Worm (Caenorhabditis elegans) whole organism, young adult: Measurements from ENCODE around the gene Y43B11AL.1.

Experiments
- B0019.2 ChIP-seq: fragments of 200-800 bp; sonication (Bioruptor generic); conservative IDR thresholded peaks from 2 replicates; pipeline ENCODE4 v1.3.6; 2022; ENCODE audit warnings: missing genetic modification reagents, missing genetic modification characterization, missing compliant biosample characterization
- C06A6.2 ChIP-seq: fragments of 200-800 bp; sonication (Bioruptor generic); conservative IDR thresholded peaks from 2 replicates; pipeline ENCODE4 v1.3.6; 2022; ENCODE audit warnings: missing genetic modification characterization, missing compliant biosample characterization
- F22D6.2 ChIP-seq: sonication (generic microtip); optimal IDR thresholded peaks from 2 replicates; lab custom pipeline; 2016; ENCODE audit warnings: mild to moderate bottlenecking, missing genetic modification characterization, missing compliant biosample characterization
- F23B12.7 ChIP-seq: sonication (generic microtip); optimal IDR thresholded peaks from 2 replicates; lab custom pipeline; 2017; ENCODE audit warnings: missing genetic modification characterization, mild to moderate bottlenecking, missing compliant biosample characterization, antibody characterized with exemption, moderate library complexity; ENCODE audit not compliant: insufficient read depth
- F39B2.1 ChIP-seq: fragments of 200-800 bp; sonication (Bioruptor generic); IDR thresholded peaks from 2 replicates; pipeline ENCODE4 v1.3.6; 2022; ENCODE audit warnings: missing genetic modification reagents, missing genetic modification characterization, missing compliant biosample characterization
- F57A8.1 ChIP-seq: fragments of 200-800 bp; sonication (Bioruptor generic); optimal IDR thresholded peaks from 2 replicates; lab custom pipeline; 2018; ENCODE audit warnings: mild to moderate bottlenecking, missing genetic modification characterization, moderate library complexity, missing compliant biosample characterization
- K11D2.4 ChIP-seq: fragments of 200-800 bp; sonication (Bioruptor generic); IDR thresholded peaks from 2 replicates; pipeline ENCODE4 v1.3.6; 2022; ENCODE audit warnings: missing genetic modification reagents, missing genetic modification characterization, missing compliant biosample characterization
- K12H6.12 ChIP-seq: fragments of 200-800 bp; sonication (Bioruptor generic); optimal IDR thresholded peaks from 2 replicates; lab custom pipeline; 2018; ENCODE audit warnings: mild to moderate bottlenecking, missing genetic modification characterization, missing compliant biosample characterization
- T07F8.4 ChIP-seq: sonication (generic microtip); optimal IDR thresholded peaks from 2 replicates; lab custom pipeline; 2016; ENCODE audit warnings: mild to moderate bottlenecking, missing genetic modification characterization, moderate library complexity, missing compliant biosample characterization
- T26A5.8 ChIP-seq: sonication (generic microtip); optimal IDR thresholded peaks from 2 replicates; lab custom pipeline; 2016; ENCODE audit warnings: missing genetic modification characterization, missing compliant biosample characterization
- Y53F4B.3 ChIP-seq: fragments of 200-800 bp; sonication (Bioruptor generic); IDR thresholded peaks from 2 replicates; pipeline ENCODE4 v1.3.6; 2022; ENCODE audit warnings: missing genetic modification reagents, missing genetic modification characterization, missing compliant biosample characterization
- Y53G8AR.9 ChIP-seq: fragments of 200-800 bp; sonication (Bioruptor generic); conservative IDR thresholded peaks from 2 replicates; pipeline ENCODE4 v1.3.6; 2022; ENCODE audit warnings: missing genetic modification reagents, missing genetic modification characterization, missing compliant biosample characterization
- Y67H2A.10 ChIP-seq: fragments of 200-800 bp; sonication (Bioruptor generic); conservative IDR thresholded peaks from 2 replicates; pipeline ENCODE4 v1.3.6; 2022; ENCODE audit warnings: missing genetic modification reagents, missing genetic modification characterization, missing compliant biosample characterization
- Y95B8A.8 ChIP-seq: fragments of 200-800 bp; sonication (Bioruptor generic); IDR thresholded peaks from 2 replicates; pipeline ENCODE4 v1.3.6; 2022; ENCODE audit warnings: missing genetic modification reagents, missing genetic modification characterization, missing compliant biosample characterization
- ZK185.1 ChIP-seq: sonication (generic microtip); optimal IDR thresholded peaks from 2 replicates; lab custom pipeline; 2016; ENCODE audit warnings: mild to moderate bottlenecking, missing genetic modification characterization, missing compliant biosample characterization; ENCODE audit not compliant: poor library complexity, severe bottlenecking
- ama-1 ChIP-seq, 3 experiments: fragments of 150-350 bp in 1 of 3; sonication (generic microtip) in 2 of 3; optimal IDR thresholded peaks; 2 replicates each; lab custom pipeline; 2014 to 2018; ENCODE audit warnings: missing biosample characterization in 2 of 3, missing genetic modification characterization in 2 of 3, missing genetic modification reagents in 2 of 3
- aptf-2 ChIP-seq: fragments of 200-800 bp; sonication (Bioruptor generic); conservative IDR thresholded peaks from 2 replicates; pipeline ENCODE4 v1.3.6; 2022; ENCODE audit warnings: missing genetic modification reagents, missing genetic modification characterization, missing compliant biosample characterization
- aptf-3 ChIP-seq: fragments of 200-800 bp; sonication (Bioruptor generic); IDR thresholded peaks from 2 replicates; pipeline ENCODE4 v1.3.6; 2022; ENCODE audit warnings: missing genetic modification characterization, missing compliant biosample characterization
- attf-5 ChIP-seq: fragments of 200-800 bp; sonication (Bioruptor generic); optimal IDR thresholded peaks from 2 replicates; lab custom pipeline; 2018; ENCODE audit warnings: mild to moderate bottlenecking, missing genetic modification characterization, missing compliant biosample characterization
- attf-6 ChIP-seq: fragments of 200-800 bp; sonication (Bioruptor generic); IDR thresholded peaks from 2 replicates; pipeline ENCODE4 v1.3.6; 2022; ENCODE audit warnings: missing genetic modification reagents, missing genetic modification characterization, missing compliant biosample characterization
- ceh-58 ChIP-seq: fragments of 200-800 bp; sonication (Bioruptor generic); IDR thresholded peaks from 2 replicates; pipeline ENCODE4 v1.3.6; 2022; ENCODE audit warnings: missing genetic modification characterization, missing compliant biosample characterization
- chd-7 ChIP-seq: sonication (generic microtip); optimal IDR thresholded peaks from 2 replicates; lab custom pipeline; 2016; ENCODE audit warnings: mild to moderate bottlenecking, missing genetic modification characterization, moderate library complexity, missing compliant biosample characterization
- die-1 ChIP-seq: sonication (generic microtip); optimal IDR thresholded peaks from 2 replicates; lab custom pipeline; 2016; ENCODE audit warnings: missing genotype, mild to moderate bottlenecking, missing genetic modification characterization, missing compliant biosample characterization
- dpl-1 ChIP-seq: fragments of 150-350 bp; optimal IDR thresholded peaks from 2 replicates; lab custom pipeline; 2014; ENCODE audit warnings: missing biosample characterization, missing genetic modification reagents, missing genetic modification characterization
- ets-4 ChIP-seq: fragments of 200-800 bp; sonication (Bioruptor generic); optimal IDR thresholded peaks from 2 replicates; lab custom pipeline; 2018; ENCODE audit warnings: mild to moderate bottlenecking, missing genetic modification characterization, missing compliant biosample characterization
- hmg-1.2 ChIP-seq: fragments of 200-800 bp; sonication (Bioruptor generic); IDR thresholded peaks from 2 replicates; pipeline ENCODE4 v1.3.6; 2022; ENCODE audit warnings: missing genetic modification reagents, missing genetic modification characterization, missing compliant biosample characterization
- hrde-1 ChIP-seq: sonication (generic microtip); optimal IDR thresholded peaks from 2 replicates; lab custom pipeline; 2016; ENCODE audit warnings: missing genetic modification characterization, mild to moderate bottlenecking, missing compliant biosample characterization, moderate library complexity, missing genotype, missing genetic modification reagents, borderline replicate concordance
- let-526 ChIP-seq: fragments of 200-800 bp; sonication (Bioruptor generic); IDR thresholded peaks from 2 replicates; pipeline ENCODE4 v1.3.6; 2022; ENCODE audit warnings: missing genetic modification reagents, missing genetic modification characterization, missing compliant biosample characterization
- let-607 ChIP-seq, 2 experiments: fragments of 200-800 bp in 1 of 2; sonication (Bioruptor generic) in 1 of 2; sonication (generic microtip) in 1 of 2; optimal IDR thresholded peaks; 2 replicates each; lab custom pipeline; 2016 to 2018; ENCODE audit warnings: mild to moderate bottlenecking in 2 of 2, missing compliant biosample characterization in 2 of 2, missing genetic modification characterization in 2 of 2, moderate library complexity in 2 of 2, missing genotype in 1 of 2
- lin-35 ChIP-seq, 3 experiments: fragments of 150-350 bp in 2 of 3; sonication (generic microtip) in 1 of 3; optimal IDR thresholded peaks; 2 replicates each; lab custom pipeline; 2014 to 2018; ENCODE audit warnings: missing biosample characterization in 3 of 3, missing genetic modification characterization in 3 of 3, missing genetic modification reagents in 3 of 3
- lin-40 ChIP-seq: sonication (generic microtip); optimal IDR thresholded peaks from 2 replicates; lab custom pipeline; 2016; ENCODE audit warnings: missing genetic modification characterization, mild to moderate bottlenecking, missing compliant biosample characterization, missing genotype, missing genetic modification reagents
- madf-6 ChIP-seq: fragments of 200-800 bp; sonication (Bioruptor generic); IDR thresholded peaks from 2 replicates; pipeline ENCODE4 v1.3.6; 2022; ENCODE audit warnings: missing genetic modification reagents, missing genetic modification characterization, missing compliant biosample characterization
- madf-8 ChIP-seq: fragments of 200-800 bp; sonication (Bioruptor generic); conservative IDR thresholded peaks from 2 replicates; pipeline ENCODE4 v1.3.6; 2022; ENCODE audit warnings: missing genetic modification reagents, missing genetic modification characterization, missing compliant biosample characterization
- mxl-1 ChIP-seq: sonication (generic microtip); optimal IDR thresholded peaks from 2 replicates; lab custom pipeline; 2016; ENCODE audit warnings: missing genetic modification characterization, missing compliant biosample characterization
- nfya-1 ChIP-seq: sonication (generic microtip); optimal IDR thresholded peaks from 2 replicates; lab custom pipeline; 2017; ENCODE audit warnings: antibody characterized with exemption, missing compliant biosample characterization, missing genetic modification characterization, borderline replicate concordance; ENCODE audit not compliant: insufficient read depth
- nfya-2 ChIP-seq: fragments of 200-800 bp; sonication (Bioruptor generic); IDR thresholded peaks from 2 replicates; pipeline ENCODE4 v1.3.6; 2022; ENCODE audit warnings: missing genetic modification reagents, missing genetic modification characterization, missing compliant biosample characterization
- nhr-179 ChIP-seq: sonication (generic microtip); optimal IDR thresholded peaks from 2 replicates; lab custom pipeline; 2016; ENCODE audit warnings: mild to moderate bottlenecking, missing genetic modification characterization, missing compliant biosample characterization
- nhr-27 ChIP-seq: fragments of 200-800 bp; sonication (Bioruptor generic); optimal IDR thresholded peaks from 2 replicates; lab custom pipeline; 2018; ENCODE audit warnings: mild to moderate bottlenecking, missing genetic modification characterization, moderate library complexity, missing compliant biosample characterization
- pha-4 ChIP-seq: fragments of 150-350 bp; sonication (generic microtip); optimal IDR thresholded peaks from 2 replicates; lab custom pipeline; 2014; ENCODE audit warnings: missing biosample characterization, missing genetic modification reagents, missing genetic modification characterization
- rcor-1 ChIP-seq: fragments of 200-800 bp; sonication (Bioruptor generic); IDR thresholded peaks from 2 replicates; pipeline ENCODE4 v1.3.6; 2022; ENCODE audit warnings: missing genetic modification reagents, missing genetic modification characterization, missing compliant biosample characterization
- rec-8 ChIP-seq, 2 experiments: sonication (generic microtip); optimal IDR thresholded peaks; 2 replicates each; lab custom pipeline; 2016; ENCODE audit warnings: mild to moderate bottlenecking in 2 of 2, missing genetic modification characterization in 2 of 2, missing genetic modification reagents in 2 of 2, missing genotype in 2 of 2, missing biosample characterization in 1 of 2, missing compliant biosample characterization in 1 of 2, moderate library complexity in 1 of 2
- sea-2 ChIP-seq: fragments of 200-800 bp; sonication (Bioruptor generic); IDR thresholded peaks from 2 replicates; pipeline ENCODE4 v1.3.6; 2022; ENCODE audit warnings: missing genetic modification characterization, missing compliant biosample characterization
- snpc-1.1 ChIP-seq: sonication (generic microtip); optimal IDR thresholded peaks from 2 replicates; lab custom pipeline; 2017; ENCODE audit warnings: missing genetic modification characterization, mild to moderate bottlenecking, missing compliant biosample characterization, antibody characterized with exemption, moderate library complexity, missing genotype, missing genetic modification reagents; ENCODE audit not compliant: insufficient read depth
- sptf-2 ChIP-seq: fragments of 200-800 bp; sonication (Bioruptor generic); optimal IDR thresholded peaks from 2 replicates; lab custom pipeline; 2018; ENCODE audit warnings: mild to moderate bottlenecking, missing genetic modification characterization, missing compliant biosample characterization
- zim-3 ChIP-seq: sonication (generic microtip); optimal IDR thresholded peaks from 2 replicates; lab custom pipeline; 2017; ENCODE audit warnings: mild to moderate bottlenecking, missing genetic modification characterization, moderate library complexity, missing compliant biosample characterization
- ztf-22 ChIP-seq: fragments of 200-800 bp; sonication (Bioruptor generic); optimal IDR thresholded peaks from 2 replicates; lab custom pipeline; 2018; ENCODE audit warnings: mild to moderate bottlenecking, missing genetic modification characterization, moderate library complexity, missing compliant biosample characterization
- ztf-6 ChIP-seq: fragments of 200-800 bp; sonication (Bioruptor generic); IDR thresholded peaks from 2 replicates; pipeline ENCODE4 v1.3.6; 2022; ENCODE audit warnings: missing genetic modification reagents, missing genetic modification characterization, missing compliant biosample characterization

Y43B11AL.1 gene

ce11 chrIV:7083382-7083784, 18.3 kb downstream of the Y43B11AL.1 start, which contains the start of gene Y43B11AR.3 (continued):
- TF ChIP-seq pha-4 (no peak), F23B12.7 (tag; lab: Kevin White, UChicago) (no peak), attf-6 (GFP tag; lab: Robert Waterston, UW) (peak; percentile 93), ztf-6 (GFP tag; lab: Robert Waterston, UW) (no peak), lin-35 (GFP tag; optimal IDR thresholded peaks at IDR 0.05; lab: Kevin White, UChicago) (peak in 2 of 3 experiments; percentile 3 to 43), aptf-3 (no peak; the same call in 1 of the 2 replicates), K11D2.4 (no peak), aptf-2 (GFP tag; lab: Robert Waterston, UW) (no peak), hmg-1.2 (GFP tag; lab: Robert Waterston, UW) (peak; percentile 43; the same call in 1 of the 2 replicates), nhr-27 (peak; percentile 2), ets-4 (peak; percentile 21), let-607 (tag; optimal IDR thresholded peaks at IDR 0.05; lab: Kevin White, UChicago) (no peak), Y95B8A.8 (GFP tag; lab: Robert Waterston, UW) (peak; percentile 91), Y67H2A.10 (GFP tag; lab: Robert Waterston, UW) (no peak), madf-6 (GFP tag; lab: Robert Waterston, UW) (peak; percentile 90), ztf-22 (no peak), B0019.2 (GFP tag; lab: Robert Waterston, UW) (peak; percentile 74; the same call in 1 of the 2 replicates), attf-5 (GFP tag; lab: Kevin White, UChicago) (peak; percentile 45), dpl-1 (no peak), Y53F4B.3 (GFP tag; lab: Robert Waterston, UW) (no peak), sptf-2 (peak; percentile 46), madf-8 (GFP tag; lab: Robert Waterston, UW) (peak; percentile 46), let-526 (GFP tag; lab: Robert Waterston, UW) (no peak), Y53G8AR.9 (GFP tag; lab: Robert Waterston, UW) (peak; percentile 94), nfya-1 (tag; lab: Kevin White, UChicago) (no peak), rcor-1 (peak; percentile 84), rec-8 (tag; optimal IDR thresholded peaks at IDR 0.05; lab: Kevin White, UChicago) (peak in 1 of 2 experiments; percentile 75), zim-3 (tag; lab: Kevin White, UChicago) (peak; percentile 63), C06A6.2 (GFP tag; lab: Robert Waterston, UW) (no peak), nhr-179 (tag; lab: Kevin White, UChicago) (no peak), F39B2.1 (no peak), chd-7 (tag; lab: Kevin White, UChicago) (no peak), lin-40 (tag; lab: Kevin White, UChicago) (no peak), hrde-1 (peak; percentile 98), mxl-1 (tag; lab: Kevin White, UChicago) (peak; percentile 61), sea-2 (GFP tag; lab: Robert Waterston, UW) (no peak), snpc-1.1 (tag; lab: Kevin White, UChicago) (peak; percentile 80), ZK185.1 (tag; lab: Kevin White, UChicago) (no peak), die-1 (tag; lab: Kevin White, UChicago) (peak; percentile 76), T07F8.4 (tag; lab: Kevin White, UChicago) (no peak), K12H6.12 (tag; lab: Kevin White, UChicago) (no peak), F22D6.2 (tag; lab: Kevin White, UChicago) (no peak), ama-1 (optimal IDR thresholded peaks at IDR 0.05; lab: Kevin White, UChicago) (no peak), ama-1 (GFP tag; optimal IDR thresholded peaks at IDR 0.05; lab: Kevin White, UChicago) (peak in 1 of 2 experiments; percentile 90), nfya-2 (GFP tag; lab: Robert Waterston, UW) (no peak), F57A8.1 (GFP tag; lab: Kevin White, UChicago) (no peak), T26A5.8 (tag; lab: Kevin White, UChicago) (peak; percentile 62), ceh-58 (peak; percentile 90)
